Worm (Caenorhabditis elegans): ENCODE measurements around the gene dhhc-4.

- TF ChIP-seq elt-1 (tag; optimal IDR thresholded peaks at IDR 0.05; ENCODE audit: borderline replicate concordance, insufficient read depth) = no peak
- no peak for TF ChIP-seq nhr-12 (tag; optimal IDR thresholded peaks at IDR 0.05)
Measured at ce11 chrIII:9886323-9886722, 18.7 kb upstream of the dhhc-4 start.
